Fruit fly (Drosophila melanogaster): ENCODE measurements around the gene Elys.
A peak's percentile ranks its signal among the peaks of the same experiment; 100 is the strongest.

The Elys gene

DNA sequence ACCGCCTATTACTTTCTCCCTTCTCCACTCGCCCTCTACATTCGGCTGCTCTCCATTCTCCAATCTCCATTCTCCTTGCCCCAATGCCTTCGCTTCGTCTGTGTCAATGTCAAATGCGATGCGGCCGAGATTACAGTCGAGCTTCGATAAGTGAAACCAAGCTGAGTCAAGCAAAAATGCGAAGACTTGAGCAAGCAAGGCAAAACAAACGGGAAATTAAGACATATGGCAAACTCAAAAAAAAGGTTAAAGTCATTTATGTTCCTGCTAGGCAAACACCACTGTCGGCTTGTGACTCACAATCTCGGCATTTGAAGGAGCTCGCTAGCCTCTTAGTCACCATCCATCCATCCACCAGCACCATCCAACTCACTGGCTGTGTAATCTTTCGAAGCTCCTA is 16.3 kb downstream of the Elys start (continued):
- TF ChIP-seq sens (GFP tag) (peak; percentile 100), Aef1 (GFP tag; IDR thresholded peaks at IDR 0.05) (peak; percentile 93), CG33213 (GFP tag; optimal IDR thresholded peaks at IDR 0.05) (peak; percentile 95), stc (GFP tag; IDR thresholded peaks at IDR 0.05) (peak; percentile 88), chn (GFP tag; optimal IDR thresholded peaks at IDR 0.05) (peak; percentile 98), dmrt99B (tag; optimal IDR thresholded peaks at IDR 0.05) (peak; percentile 93), CG17361 (GFP tag; IDR thresholded peaks at IDR 0.05) (peak; percentile 92), PHDP (tag; optimal IDR thresholded peaks at IDR 0.05) (peak; percentile 95), her (GFP tag; optimal IDR thresholded peaks at IDR 0.05) (peak; percentile 97), ewg (GFP tag; optimal IDR thresholded peaks at IDR 0.05) (peak; percentile 92), CG10543 (GFP tag; optimal IDR thresholded peaks at IDR 0.05) (peak; percentile 96), CG3407 (GFP tag; optimal IDR thresholded peaks at IDR 0.05) (peak; percentile 95), Xbp1 (GFP tag; optimal IDR thresholded peaks at IDR 0.05) (peak; percentile 98), D19A (tag; optimal IDR thresholded peaks at IDR 0.05) (peak; percentile 84), CG2116 (GFP tag; optimal IDR thresholded peaks at IDR 0.05) (peak; percentile 74), pzg (GFP tag; optimal IDR thresholded peaks at IDR 0.05) (peak; percentile 19), CG11696 (GFP tag; IDR thresholded peaks at IDR 0.05) (peak; percentile 78), CoRest (tag; optimal IDR thresholded peaks at IDR 0.05) (peak; percentile 97), lbe (GFP tag; optimal IDR thresholded peaks at IDR 0.05) (peak; percentile 98), CG12769 (tag; optimal IDR thresholded peaks at IDR 0.05) (peak; percentile 98), Ravus (GFP tag; IDR thresholded peaks at IDR 0.05) (peak; percentile 77), jigr1 (GFP tag; IDR thresholded peaks at IDR 0.05) (peak; percentile 64; the same call in 2 of the 3 replicates), gfzf (GFP tag; optimal IDR thresholded peaks at IDR 0.05) (peak; percentile 14), CG13287 (GFP tag; IDR thresholded peaks at IDR 0.05; ENCODE audit: partially characterized antibody) (no peak), CG2129 (GFP tag; IDR thresholded peaks at IDR 0.05; ENCODE audit: partially characterized antibody) (no peak), Med (GFP tag) (peak; percentile 100), sug (tag; optimal IDR thresholded peaks at IDR 0.05) (peak; percentile 94), salm (tag; optimal IDR thresholded peaks at IDR 0.05) (peak; percentile 94), kah (GFP tag; optimal IDR thresholded peaks at IDR 0.05) (peak; percentile 78), Bgb (GFP tag; IDR thresholded peaks at IDR 0.05; ENCODE audit: partially characterized antibody) (no peak), Optix (GFP tag; IDR thresholded peaks at IDR 0.05) (peak; percentile 97), fd102C (GFP tag; optimal IDR thresholded peaks at IDR 0.05) (peak; percentile 70), CG14441 (GFP tag; IDR thresholded peaks at IDR 0.05) (peak; percentile 92), CG10959 (GFP tag; IDR thresholded peaks at IDR 0.05) (peak; percentile 97), CG34224 (GFP tag; IDR thresholded peaks at IDR 0.05; ENCODE audit: partially characterized antibody) (no peak), row (GFP tag; IDR thresholded peaks at IDR 0.05) (peak; percentile 98), amos (GFP tag; IDR thresholded peaks at IDR 0.05; ENCODE audit: partially characterized antibody) (no peak), ems (GFP tag; optimal IDR thresholded peaks at IDR 0.05) (peak; percentile 97), Opbp (GFP tag; IDR thresholded peaks at IDR 0.05; ENCODE audit: partially characterized antibody) (no peak), kay (GFP tag; optimal IDR thresholded peaks at IDR 0.05) (peak; percentile 100), Neu2 (GFP tag; optimal IDR thresholded peaks at IDR 0.05; ENCODE audit: borderline replicate concordance) (peak; percentile 77), dimm (GFP tag; IDR thresholded peaks at IDR 0.05) (peak; percentile 93), Ptx1 (GFP tag; IDR thresholded peaks at IDR 0.05) (peak; percentile 90), fd64A (GFP tag; optimal IDR thresholded peaks at IDR 0.05) (peak; percentile 85), CG12299 (tag; optimal IDR thresholded peaks at IDR 0.05) (peak; percentile 94), tio (GFP tag; optimal IDR thresholded peaks at IDR 0.05) (peak; percentile 96), gsb (GFP tag; IDR thresholded peaks at IDR 0.05) (peak; percentile 84), CG8944 (GFP tag; optimal IDR thresholded peaks at IDR 0.05) (peak; percentile 98), CG17385 (GFP tag; optimal IDR thresholded peaks at IDR 0.05) (peak; percentile 94), CG5180 (GFP tag; optimal IDR thresholded peaks at IDR 0.05) (peak; percentile 74)

Data from whole organism, embryonic.